Comparison of ENCODE assay signal across 2 worm cellular contexts in genomic region chrIV:15165602-15166001, ce11.
TF ChIP-seq lines count a peak whose summit lies in the region.

No protein-coding gene starts in this region.

TF ChIP-seq in whole organism, L4 larva, 104 proteins besides CTCF, POLR2A, EP300 and RAD21:
- TF ChIP-seq mxl-3 (GFP tag; optimal IDR thresholded peaks at IDR 0.05; lab: Kevin White, UChicago) (no peak), snpc-1.2 (GFP tag; IDR thresholded peaks at IDR 0.05; lab: Robert Waterston, UW) (peak; percentile 58; the same call in 1 of the 2 replicates)

TF ChIP-seq in whole organism, young adult, 124 proteins besides CTCF, POLR2A, EP300 and RAD21:
- peak; percentile 76; the same call in 1 of the 2 replicates for TF ChIP-seq attf-6 (GFP tag; IDR thresholded peaks at IDR 0.05; lab: Robert Waterston, UW)
- TF ChIP-seq lin-26 (GFP tag; IDR thresholded peaks at IDR 0.05; lab: Robert Waterston, UW), result no peak
- no peak for TF ChIP-seq snpc-4 (GFP tag; optimal IDR thresholded peaks at IDR 0.05; lab: Kevin White, UChicago)
- peak in 1 of 4 experiments; percentile 45 for TF ChIP-seq snpc-4 (tag; optimal IDR thresholded peaks at IDR 0.05; lab: Kevin White, UChicago)
TF ChIP-seq in whole organism, young adult: peak in this region for 2.
